Worm (Caenorhabditis elegans) whole organism, late embryonic: ENCODE results near the gene F28H7.3.

Source experiments
- C38D4.7 ChIP-seq: fragments of 200-800 bp; sonication (Bioruptor generic); optimal IDR thresholded peaks from 2 replicates; lab custom pipeline; 2018; ENCODE audit warnings: mild to moderate bottlenecking, missing genetic modification characterization, moderate library complexity, missing compliant biosample characterization
- K09A11.1 ChIP-seq: sonication (generic microtip); optimal IDR thresholded peaks from 2 replicates; lab custom pipeline; 2017; ENCODE audit warnings: antibody characterized with exemption, mild to moderate bottlenecking, missing genetic modification characterization, missing compliant biosample characterization; ENCODE audit not compliant: insufficient read depth
- Y22D7AL.16 ChIP-seq: sonication (generic microtip); optimal IDR thresholded peaks from 2 replicates; lab custom pipeline; 2016; ENCODE audit warnings: missing genetic modification characterization, missing compliant biosample characterization
- ahr-1 ChIP-seq: sonication (generic microtip); optimal IDR thresholded peaks from 2 replicates; lab custom pipeline; 2016; ENCODE audit warnings: missing genetic modification characterization, missing compliant biosample characterization
- ceh-18 ChIP-seq: sonication (generic microtip); optimal IDR thresholded peaks from 2 replicates; lab custom pipeline; 2016; ENCODE audit warnings: missing genetic modification characterization, missing compliant biosample characterization
- ceh-19 ChIP-seq: fragments of 200-800 bp; sonication (Bioruptor generic); optimal IDR thresholded peaks from 2 replicates; lab custom pipeline; 2018; ENCODE audit warnings: mild to moderate bottlenecking, missing genetic modification characterization, missing compliant biosample characterization
- ceh-22 ChIP-seq: sonication (generic microtip); optimal IDR thresholded peaks from 2 replicates; lab custom pipeline; 2017; ENCODE audit warnings: missing biosample characterization, missing genetic modification characterization
- dmd-4 ChIP-seq: sonication (generic microtip); optimal IDR thresholded peaks from 2 replicates; lab custom pipeline; 2016; ENCODE audit warnings: borderline replicate concordance, missing genetic modification characterization, missing compliant biosample characterization
- dve-1 ChIP-seq: sonication (generic microtip); optimal IDR thresholded peaks from 2 replicates; lab custom pipeline; 2017; ENCODE audit warnings: antibody characterized with exemption, mild to moderate bottlenecking, missing genetic modification characterization, missing compliant biosample characterization
- elt-2 ChIP-seq: sonication (generic microtip); optimal IDR thresholded peaks from 2 replicates; lab custom pipeline; 2016; ENCODE audit warnings: missing genetic modification reagents, missing genetic modification characterization, missing compliant biosample characterization
- elt-4 ChIP-seq: sonication (generic microtip); optimal IDR thresholded peaks from 2 replicates; lab custom pipeline; 2016; ENCODE audit warnings: missing genetic modification characterization, missing compliant biosample characterization
- ets-4 ChIP-seq: sonication (generic microtip); optimal IDR thresholded peaks from 2 replicates; lab custom pipeline; 2016; ENCODE audit warnings: missing genetic modification characterization, missing compliant biosample characterization
- fax-1 ChIP-seq: sonication (generic microtip); optimal IDR thresholded peaks from 2 replicates; lab custom pipeline; 2016; ENCODE audit warnings: missing genotype, missing genetic modification characterization, missing compliant biosample characterization
- hlh-13 ChIP-seq: fragments of 200-800 bp; sonication (Bioruptor generic); optimal IDR thresholded peaks from 2 replicates; lab custom pipeline; 2018; ENCODE audit warnings: mild to moderate bottlenecking, missing genetic modification characterization, missing compliant biosample characterization
- hlh-15 ChIP-seq: sonication (generic microtip); optimal IDR thresholded peaks from 2 replicates; lab custom pipeline; 2016; ENCODE audit warnings: missing genetic modification characterization, missing compliant biosample characterization
- hlh-30 ChIP-seq: sonication (generic microtip); optimal IDR thresholded peaks from 2 replicates; lab custom pipeline; 2017; ENCODE audit warnings: antibody characterized with exemption, missing genetic modification characterization, missing compliant biosample characterization; ENCODE audit not compliant: insufficient read depth
- mec-3 ChIP-seq: sonication (generic microtip); optimal IDR thresholded peaks from 2 replicates; lab custom pipeline; 2016; ENCODE audit warnings: borderline replicate concordance, missing genetic modification characterization, missing compliant biosample characterization
- nfya-1 ChIP-seq: sonication (generic microtip); optimal IDR thresholded peaks from 2 replicates; lab custom pipeline; 2017; ENCODE audit warnings: missing genetic modification characterization, mild to moderate bottlenecking, missing compliant biosample characterization, antibody characterized with exemption, moderate library complexity
- npax-4 ChIP-seq: sonication (generic microtip); optimal IDR thresholded peaks from 2 replicates; lab custom pipeline; 2016; ENCODE audit warnings: missing genetic modification characterization, missing compliant biosample characterization
- odd-2 ChIP-seq: sonication (generic microtip); optimal IDR thresholded peaks from 2 replicates; lab custom pipeline; 2017; ENCODE audit warnings: antibody characterized with exemption, mild to moderate bottlenecking, missing genetic modification characterization, missing compliant biosample characterization
- pat-9 ChIP-seq: fragments of 200-800 bp; sonication (Bioruptor generic); optimal IDR thresholded peaks from 2 replicates; lab custom pipeline; 2018; ENCODE audit warnings: mild to moderate bottlenecking, missing genetic modification characterization, moderate library complexity, missing compliant biosample characterization
- pax-1 ChIP-seq: fragments of 150-350 bp; optimal IDR thresholded peaks from 2 replicates; lab custom pipeline; 2014; ENCODE audit warnings: missing biosample characterization, missing genetic modification characterization
- pha-2 ChIP-seq: sonication (generic microtip); optimal IDR thresholded peaks from 2 replicates; lab custom pipeline; 2017; ENCODE audit warnings: mild to moderate bottlenecking, missing genetic modification characterization, missing compliant biosample characterization
- pqm-1 ChIP-seq: sonication (generic microtip); optimal IDR thresholded peaks from 2 replicates; lab custom pipeline; 2016; ENCODE audit warnings: missing genetic modification characterization, missing compliant biosample characterization
- ref-2 ChIP-seq: sonication (generic microtip); optimal IDR thresholded peaks from 2 replicates; lab custom pipeline; 2016; ENCODE audit warnings: missing genetic modification characterization, missing compliant biosample characterization
- rnt-1 ChIP-seq: sonication (generic microtip); optimal IDR thresholded peaks from 2 replicates; lab custom pipeline; 2016; ENCODE audit warnings: missing genetic modification characterization, missing compliant biosample characterization
- sdc-2 ChIP-seq: sonication (generic microtip); optimal IDR thresholded peaks from 2 replicates; lab custom pipeline; 2016; ENCODE audit warnings: missing genotype, missing genetic modification characterization, missing compliant biosample characterization
- sox-4 ChIP-seq: sonication (generic microtip); optimal IDR thresholded peaks from 2 replicates; lab custom pipeline; 2017; ENCODE audit warnings: mild to moderate bottlenecking, missing genetic modification characterization, inconsistent platforms, missing compliant biosample characterization
- syd-9 ChIP-seq: sonication (generic microtip); optimal IDR thresholded peaks from 2 replicates; lab custom pipeline; 2016; ENCODE audit warnings: mild to moderate bottlenecking, missing genetic modification characterization, moderate library complexity, missing compliant biosample characterization
- tbx-7 ChIP-seq: sonication (generic microtip); optimal IDR thresholded peaks from 2 replicates; lab custom pipeline; 2016; ENCODE audit warnings: missing genotype, missing genetic modification characterization, missing compliant biosample characterization
- ttx-3 ChIP-seq: sonication (generic microtip); optimal IDR thresholded peaks from 2 replicates; lab custom pipeline; 2016; ENCODE audit warnings: missing genetic modification reagents, missing genetic modification characterization, missing compliant biosample characterization
- unc-55 ChIP-seq: sonication (generic microtip); optimal IDR thresholded peaks from 2 replicates; lab custom pipeline; 2017; ENCODE audit warnings: missing biosample characterization, missing genetic modification reagents, missing genetic modification characterization

Gene F28H7.3

ce11 chrV:10730824-10731416 is 19.7 kb downstream of the F28H7.3 start:
- TF ChIP-seq unc-55 (GFP tag; lab: Kevin White, UChicago) (peak; percentile 47), C38D4.7 (no peak)
- TF ChIP-seq, all 69 proteins: peak for 1

DNA sequence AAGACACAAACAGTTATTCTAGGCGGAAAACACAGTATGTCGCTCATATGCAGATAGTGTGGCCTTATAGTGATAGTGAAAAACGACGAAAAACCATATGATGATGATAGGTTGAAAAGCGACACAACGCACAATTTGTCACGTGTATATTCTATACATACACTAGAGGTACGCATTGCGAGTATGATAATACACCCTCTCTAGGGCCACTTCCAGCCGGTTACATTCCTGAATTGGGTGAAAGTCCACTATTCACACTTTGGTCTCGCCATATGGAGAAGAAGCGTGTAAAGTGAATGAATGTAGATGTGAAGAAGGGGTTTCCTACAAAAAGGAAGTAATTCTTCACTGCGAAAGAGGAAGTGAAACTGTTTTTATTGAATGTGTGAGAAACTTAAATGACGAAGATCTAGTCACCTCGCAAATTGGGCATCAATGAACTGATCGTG is 21.1 kb downstream of the F28H7.3 start:
- TF ChIP-seq nfya-1 (tag; lab: Kevin White, UChicago) (no peak), ceh-22 (tag; lab: Kevin White, UChicago) (no peak), tbx-7 (tag; lab: Kevin White, UChicago) (no peak), dmd-4 (tag; lab: Kevin White, UChicago) (no peak), pqm-1 (tag; lab: Kevin White, UChicago) (peak; percentile 21), hlh-30 (tag; lab: Kevin White, UChicago) (peak; percentile 7), elt-2 (tag; lab: Kevin White, UChicago) (peak; percentile 45), pax-1 (tag; lab: Kevin White, UChicago) (no peak), sdc-2 (tag; lab: Kevin White, UChicago) (no peak), dve-1 (tag; lab: Kevin White, UChicago) (peak; percentile 66)

- TF ChIP-seq nfya-1 (tag; lab: Kevin White, UChicago) = peak; percentile 32
- peak; percentile 73 for TF ChIP-seq ceh-18 (tag; lab: Kevin White, UChicago)
- TF ChIP-seq sox-4 (tag; lab: Kevin White, UChicago) = no peak
- peak; percentile 19 for TF ChIP-seq rnt-1 (tag; lab: Kevin White, UChicago)
- TF ChIP-seq unc-55 (GFP tag; lab: Kevin White, UChicago) = peak; percentile 92
- no peak for TF ChIP-seq ceh-19
- no peak for TF ChIP-seq pax-1 (tag; lab: Kevin White, UChicago)
Observed at ce11 chrV:10727651-10728050, 22.9 kb downstream of the F28H7.3 start.

DNA sequence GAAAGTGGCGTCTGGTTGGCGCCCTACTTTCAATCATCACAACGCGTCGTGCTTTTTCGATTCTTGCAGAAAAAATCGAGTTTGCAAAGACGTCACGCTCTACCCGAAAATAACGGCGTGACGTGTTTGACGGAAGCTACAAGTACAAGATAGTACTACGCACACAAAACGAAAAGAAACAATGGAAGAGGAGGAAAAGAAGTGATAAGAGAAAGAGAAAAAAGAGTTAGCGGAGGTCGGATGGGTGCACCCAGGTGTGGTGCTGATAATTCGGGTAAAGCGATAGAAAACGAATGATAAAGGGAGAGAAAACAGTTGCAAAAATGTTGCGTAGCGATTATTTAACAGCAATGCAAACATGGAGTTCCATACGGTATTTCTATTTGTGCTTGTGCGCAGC is 23.9 kb downstream of the F28H7.3 start:
- TF ChIP-seq elt-2 (tag; lab: Kevin White, UChicago) (peak; percentile 88), Y22D7AL.16 (tag; lab: Kevin White, UChicago) (no peak)

- no peak for TF ChIP-seq pat-9 (tag; lab: Kevin White, UChicago)
- no peak for TF ChIP-seq K09A11.1
- no peak for TF ChIP-seq C38D4.7
- no peak for TF ChIP-seq hlh-13 (GFP tag; lab: Kevin White, UChicago)
- TF ChIP-seq ets-4 (tag; lab: Kevin White, UChicago) = no peak
- TF ChIP-seq ref-2 = no peak
- no peak for TF ChIP-seq hlh-15 (tag; lab: Kevin White, UChicago)
- TF ChIP-seq ahr-1 = no peak
- no peak for TF ChIP-seq dve-1 (tag; lab: Kevin White, UChicago)
- no peak for TF ChIP-seq tbx-7 (tag; lab: Kevin White, UChicago)
- no peak for TF ChIP-seq mec-3 (tag; lab: Kevin White, UChicago)
- no peak for TF ChIP-seq elt-4 (tag; lab: Kevin White, UChicago)
- no peak for TF ChIP-seq syd-9 (tag; lab: Kevin White, UChicago)
- TF ChIP-seq ttx-3 (tag; lab: Kevin White, UChicago) = no peak
- no peak for TF ChIP-seq odd-2
- no peak for TF ChIP-seq fax-1
- TF ChIP-seq npax-4 = no peak
- no peak for TF ChIP-seq pha-2
- TF ChIP-seq, all 69 proteins: peak for 0
Observed at ce11 chrV:10725424-10725951, 25.1 kb downstream of the F28H7.3 start.
